Fruit fly (Drosophila melanogaster) S2 (cell line): ENCODE results near the gene Cdc7.

Source experiments
- CG8478 ChIP-seq: fragments of >200 bp; optimal IDR thresholded peaks from 2 replicates; lab custom pipeline; 2018
- CTCF ChIP-seq, 2 experiments: fragments of >200 bp; optimal IDR thresholded peaks; 2 replicates each; lab custom pipeline; 2018

dm6 chrX:6654198-6654831 lies at the start of gene Cdc7, which contains the start of gene CG3226:
- no peak for TF ChIP-seq CG8478 (lab: Kevin White, UChicago)
- peak in 1 of 2 experiments; percentile 39 for TF ChIP-seq CTCF (optimal IDR thresholded peaks at IDR 0.05; lab: Kevin White, UChicago)
